Worm (Caenorhabditis elegans) whole organism, L1 larva: ENCODE measurements around the gene F21C10.1.

Experiments
- aly-2 ChIP-seq: fragments of 150-350 bp; optimal IDR thresholded peaks from 2 replicates; lab custom pipeline; 2014; ENCODE audit warnings: missing biosample characterization, missing genetic modification characterization
- ceh-63 ChIP-seq: fragments of 200-800 bp; sonication (Bioruptor generic); optimal IDR thresholded peaks from 2 replicates; lab custom pipeline; 2018; ENCODE audit warnings: mild to moderate bottlenecking, missing genetic modification characterization, missing compliant biosample characterization
- elt-3 ChIP-seq, 6 experiments: fragments of 150-350 bp in 1 of 6; sonication (generic microtip); optimal IDR thresholded peaks; 2 replicates each; lab custom pipeline; 2017 to 2018; ENCODE audit warnings: missing biosample characterization in 6 of 6, missing genetic modification characterization in 6 of 6, inconsistent platforms in 1 of 6
- fkh-4 ChIP-seq: sonication (generic microtip); optimal IDR thresholded peaks from 2 replicates; lab custom pipeline; 2016; ENCODE audit warnings: missing compliant biosample characterization, missing genetic modification characterization, borderline replicate concordance
- nhr-237 ChIP-seq: fragments of 150-350 bp; optimal IDR thresholded peaks from 2 replicates; lab custom pipeline; 2014; ENCODE audit warnings: missing biosample characterization, missing genetic modification characterization
- ztf-11 ChIP-seq, 2 experiments: sonication (generic microtip); optimal IDR thresholded peaks; 2 replicates each; lab custom pipeline; 2016 to 2017; ENCODE audit warnings: missing genetic modification characterization in 2 of 2, missing biosample characterization in 1 of 2, missing compliant biosample characterization in 1 of 2

DNA sequence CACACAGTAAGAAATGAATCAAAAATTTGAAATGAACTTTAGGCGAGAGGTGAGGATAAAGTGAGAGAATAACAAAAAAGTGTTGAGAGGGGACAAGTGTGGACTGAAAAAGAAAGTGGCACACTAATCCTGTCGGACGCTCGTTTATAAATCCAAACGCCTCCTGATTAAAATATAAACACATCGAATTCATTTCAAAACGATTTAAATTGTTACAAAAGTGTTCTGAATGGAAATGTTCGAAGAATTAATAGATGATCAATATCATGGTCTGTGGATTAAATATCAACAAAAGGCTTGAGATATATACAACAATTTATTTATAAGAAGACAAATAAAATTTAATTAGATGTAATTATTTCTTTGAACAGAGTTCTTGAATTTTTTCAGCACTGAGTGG, 35.9 kb downstream of the F21C10.1 start, which contains the start of gene B0222.11:
- TF ChIP-seq aly-2 (tag; lab: Kevin White, UChicago) (no peak), ztf-11 (tag; optimal IDR thresholded peaks at IDR 0.05; lab: Kevin White, UChicago) (no peak), fkh-4 (tag; lab: Kevin White, UChicago) (no peak), ceh-63 (no peak), nhr-237 (tag; lab: Kevin White, UChicago) (no peak), elt-3 (tag; optimal IDR thresholded peaks at IDR 0.05; lab: Kevin White, UChicago) (no peak)
